Fruit fly (Drosophila melanogaster): Measurements from ENCODE around the gene poe.

poe gene

DNA sequence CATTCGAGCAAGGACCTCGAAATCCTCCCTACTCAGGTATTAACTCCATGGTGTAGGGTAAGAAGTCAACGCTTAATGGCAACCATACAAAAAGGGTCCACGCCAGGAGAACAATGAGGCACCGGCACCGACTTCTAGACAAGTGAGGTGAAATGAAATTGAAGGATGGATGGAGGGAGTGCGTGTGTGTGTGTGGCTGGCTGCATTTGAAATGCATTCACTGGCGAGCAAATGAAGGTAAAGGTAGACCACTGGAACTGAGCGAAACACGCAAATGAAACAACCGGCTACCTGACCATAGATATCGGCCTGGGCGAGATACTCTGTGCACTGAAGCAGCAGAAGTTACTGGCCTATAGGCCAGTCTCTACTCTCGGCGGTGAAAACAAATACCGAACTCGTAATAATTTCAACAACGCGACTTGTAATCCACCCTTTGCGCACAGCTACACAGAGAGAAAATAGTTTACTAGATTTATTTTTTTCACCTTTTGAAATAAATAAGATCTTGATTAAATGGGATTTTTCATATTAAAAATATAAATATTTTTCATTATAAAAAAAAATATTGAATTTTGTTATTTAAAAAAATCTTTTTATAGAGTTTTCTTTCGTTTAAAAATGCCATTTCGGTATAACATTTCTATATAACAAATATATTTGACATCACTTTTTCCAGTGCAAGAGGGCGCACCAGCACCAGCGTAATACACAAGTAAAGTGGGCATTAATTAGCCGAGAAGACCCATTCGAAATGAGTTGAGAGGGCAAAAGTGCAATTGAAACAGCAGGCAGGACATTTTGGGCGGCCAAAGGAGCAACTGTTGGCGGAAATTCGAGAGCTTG is 10.4 kb upstream of the poe start (continued):
- TF ChIP-seq CG17385 (GFP tag; optimal IDR thresholded peaks at IDR 0.05) (peak; percentile 79), CG4328 (GFP tag; optimal IDR thresholded peaks at IDR 0.05) (peak; percentile 48), CG7786 (GFP tag; optimal IDR thresholded peaks at IDR 0.05) (peak; percentile 9), ro (GFP tag; IDR thresholded peaks at IDR 0.05) (peak; percentile 48), vfl (GFP tag; optimal IDR thresholded peaks at IDR 0.05) (peak; percentile 60), CG2202 (tag; optimal IDR thresholded peaks at IDR 0.05) (peak; percentile 62), odd (GFP tag; optimal IDR thresholded peaks at IDR 0.05) (peak; percentile 84), CG1233 (GFP tag; optimal IDR thresholded peaks at IDR 0.05) (peak; percentile 50), btn (GFP tag; optimal IDR thresholded peaks at IDR 0.05) (no peak), Dad (GFP tag; optimal IDR thresholded peaks at IDR 0.05) (no peak), CG9437 (GFP tag; optimal IDR thresholded peaks at IDR 0.05) (peak; percentile 86), mam (GFP tag; optimal IDR thresholded peaks at IDR 0.05) (peak; percentile 33), CG12744 (GFP tag; optimal IDR thresholded peaks at IDR 0.05) (no peak), lilli (GFP tag; optimal IDR thresholded peaks at IDR 0.05) (peak; percentile 54), CG2116 (GFP tag; optimal IDR thresholded peaks at IDR 0.05) (peak; percentile 47), Nf-YC (tag; optimal IDR thresholded peaks at IDR 0.05) (peak; percentile 49), CG9932 (GFP tag; IDR thresholded peaks at IDR 0.05) (peak; percentile 58), gsb (GFP tag; IDR thresholded peaks at IDR 0.05) (no peak), NC2α (GFP tag; optimal IDR thresholded peaks at IDR 0.05) (no peak), grau (tag; optimal IDR thresholded peaks at IDR 0.05) (peak; percentile 86), ERR (GFP tag; optimal IDR thresholded peaks at IDR 0.05) (no peak), exex (tag; optimal IDR thresholded peaks at IDR 0.05) (no peak), unc-4 (GFP tag; IDR thresholded peaks at IDR 0.05; ENCODE audit: partially characterized antibody) (no peak), Kr (GFP tag; optimal IDR thresholded peaks at IDR 0.05) (peak; percentile 81), sc (optimal IDR thresholded peaks at IDR 0.05) (no peak), sc (GFP tag; optimal IDR thresholded peaks at IDR 0.05) (peak; percentile 85), ham (GFP tag; IDR thresholded peaks at IDR 0.05) (peak; percentile 55; the same call in 1 of the 2 replicates), MBD-R2 (GFP tag; IDR thresholded peaks at IDR 0.05) (peak; percentile 45), Rfx (GFP tag; IDR thresholded peaks at IDR 0.05) (peak; percentile 79), Drgx (GFP tag; IDR thresholded peaks at IDR 0.05) (peak; percentile 37; the same call in 1 of the 2 replicates), CG17359 (tag; optimal IDR thresholded peaks at IDR 0.05) (peak; percentile 64), HmgD (GFP tag; optimal IDR thresholded peaks at IDR 0.05) (no peak), CG3065 (GFP tag; optimal IDR thresholded peaks at IDR 0.05) (peak; percentile 70), CG10959 (GFP tag; IDR thresholded peaks at IDR 0.05) (peak; percentile 80), CG17361 (GFP tag; IDR thresholded peaks at IDR 0.05) (peak; percentile 90), CG4854 (GFP tag; optimal IDR thresholded peaks at IDR 0.05) (no peak), ken (GFP tag; IDR thresholded peaks at IDR 0.05) (peak; percentile 59; the same call in 2 of the 3 replicates), CG7928 (GFP tag; optimal IDR thresholded peaks at IDR 0.05) (no peak), br (optimal IDR thresholded peaks at IDR 0.05) (no peak), CG34376 (GFP tag; optimal IDR thresholded peaks at IDR 0.05) (no peak), CG16815 (GFP tag; optimal IDR thresholded peaks at IDR 0.05) (peak; percentile 77), Hmx (GFP tag; optimal IDR thresholded peaks at IDR 0.05) (no peak), gt (GFP tag; IDR thresholded peaks at IDR 0.05) (no peak), NfI (GFP tag; optimal IDR thresholded peaks at IDR 0.05) (peak; percentile 54), nmo (GFP tag; optimal IDR thresholded peaks at IDR 0.05) (peak; percentile 76), Pdp1 (GFP tag; optimal IDR thresholded peaks at IDR 0.05) (peak in 1 of 2 experiments; percentile 34), CG11696 (GFP tag; IDR thresholded peaks at IDR 0.05) (no peak), lab (GFP tag; optimal IDR thresholded peaks at IDR 0.05) (no peak), CG12769 (tag; optimal IDR thresholded peaks at IDR 0.05) (no peak), usp (GFP tag; optimal IDR thresholded peaks at IDR 0.05) (no peak)
